Worm (Caenorhabditis elegans): ENCODE results near the gene otpl-7.

DNA sequence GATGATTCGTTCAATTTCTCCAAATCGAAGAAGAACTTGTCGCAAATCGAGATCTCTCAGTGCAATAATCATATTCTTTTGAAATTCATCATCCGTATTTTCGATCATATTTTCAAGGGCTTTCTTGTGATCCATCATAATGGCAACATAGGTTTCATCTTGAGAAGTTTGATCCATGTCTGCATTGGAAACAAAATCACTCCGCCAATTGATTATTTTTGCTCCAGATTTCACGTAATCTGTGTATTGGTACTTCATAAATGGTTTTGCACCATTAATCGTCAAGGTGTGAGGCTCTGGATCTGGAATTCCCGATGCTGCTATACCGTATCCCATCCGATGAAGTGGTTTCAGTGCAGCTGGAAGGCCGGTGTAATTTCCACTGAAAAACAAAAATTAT is 4.9 kb upstream of the otpl-7 start:
- no peak for TF ChIP-seq mls-2 (tag; optimal IDR thresholded peaks at IDR 0.05)
- no peak for TF ChIP-seq tbx-8 (GFP tag; optimal IDR thresholded peaks at IDR 0.05)
- TF ChIP-seq ceh-83 (GFP tag; optimal IDR thresholded peaks at IDR 0.05), result no peak
- TF ChIP-seq unc-39 (tag; optimal IDR thresholded peaks at IDR 0.05), result no peak
- TF ChIP-seq blmp-1 (tag; optimal IDR thresholded peaks at IDR 0.05), result no peak
- TF ChIP-seq nhr-76 (tag; optimal IDR thresholded peaks at IDR 0.05), result no peak
- TF ChIP-seq snpc-4 (tag; optimal IDR thresholded peaks at IDR 0.05), result no peak
- TF ChIP-seq ztf-11 (tag; optimal IDR thresholded peaks at IDR 0.05), result no peak
- TF ChIP-seq lin-13 (tag; optimal IDR thresholded peaks at IDR 0.05), result no peak
- TF ChIP-seq nhr-12 (tag; optimal IDR thresholded peaks at IDR 0.05), result no peak
- TF ChIP-seq nhr-237 (tag; optimal IDR thresholded peaks at IDR 0.05), result no peak
- TF ChIP-seq unc-62 (GFP tag; optimal IDR thresholded peaks at IDR 0.05), result no peak
- TF ChIP-seq mep-1 (tag; optimal IDR thresholded peaks at IDR 0.05), result no peak

Data from whole organism, mixed stage, embryonic.